Worm (Caenorhabditis elegans) whole organism, L1 larva: ENCODE data around the gene smr-1.

Source experiments
- efl-3 ChIP-seq: fragments of 200-800 bp; sonication (Bioruptor generic); optimal IDR thresholded peaks from 2 replicates; lab custom pipeline; 2018; ENCODE audit warnings: mild to moderate bottlenecking, missing genetic modification characterization, missing compliant biosample characterization
- lin-15B ChIP-seq: fragments of 150-350 bp; sonication (generic microtip); optimal IDR thresholded peaks from 3 replicates; lab custom pipeline; 2014; ENCODE audit warnings: missing biosample characterization, missing genetic modification characterization
- lir-3 ChIP-seq: sonication (generic microtip); optimal IDR thresholded peaks from 2 replicates; lab custom pipeline; 2016; ENCODE audit warnings: mild to moderate bottlenecking, missing genetic modification characterization, moderate library complexity, missing compliant biosample characterization; ENCODE audit not compliant: poor library complexity
- snpc-4 ChIP-seq: fragments of 150-350 bp; optimal IDR thresholded peaks from 2 replicates; lab custom pipeline; 2014; ENCODE audit warnings: missing biosample characterization, missing genetic modification characterization
- ztf-4 ChIP-seq: fragments of 150-350 bp; optimal IDR thresholded peaks from 2 replicates; lab custom pipeline; 2014; ENCODE audit warnings: missing biosample characterization, missing genetic modification characterization

DNA sequence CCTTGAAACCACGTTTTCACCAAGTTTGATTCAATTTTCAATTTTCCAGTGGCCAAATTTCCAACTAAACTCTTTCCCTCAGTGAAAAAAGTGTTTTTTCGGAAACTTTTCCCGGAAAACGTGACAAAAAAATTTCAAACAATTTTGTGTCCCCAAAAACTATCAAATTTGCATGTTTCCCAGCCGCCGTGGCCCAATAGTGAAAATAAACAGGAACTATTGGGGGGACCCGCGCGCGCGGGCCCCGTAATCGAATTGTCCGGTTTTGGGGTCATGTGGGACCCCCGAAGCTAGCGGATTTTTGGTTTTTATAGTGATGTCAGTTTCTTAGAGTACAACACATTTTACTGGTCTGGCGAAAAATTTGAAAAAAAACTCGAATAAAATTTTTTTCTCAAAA, 11.4 kb upstream of the smr-1 start:
- TF ChIP-seq efl-3 (GFP tag; lab: Kevin White, UChicago) (no peak), snpc-4 (tag; lab: Kevin White, UChicago) (no peak), lir-3 (tag; lab: Kevin White, UChicago) (no peak), ztf-4 (tag; lab: Kevin White, UChicago) (no peak), lin-15B (no peak)
